Worm (Caenorhabditis elegans) whole organism, young adult: ENCODE measurements around the gene pef-1.

Experiments
- D2030.7 ChIP-seq: fragments of 200-800 bp; sonication (Bioruptor generic); IDR thresholded peaks from 2 replicates; pipeline ENCODE4 v1.3.6; 2022; ENCODE audit warnings: missing genetic modification reagents, missing genetic modification characterization, missing compliant biosample characterization
- F37B4.10 ChIP-seq: fragments of 200-800 bp; sonication (Bioruptor generic); IDR thresholded peaks from 2 replicates; pipeline ENCODE4 v1.3.6; 2022; ENCODE audit warnings: missing genetic modification characterization, missing compliant biosample characterization
- F49E8.2 ChIP-seq: sonication (generic microtip); optimal IDR thresholded peaks from 3 replicates; lab custom pipeline; 2017; ENCODE audit warnings: missing genetic modification characterization, mild to moderate bottlenecking, missing compliant biosample characterization, antibody characterized with exemption, moderate library complexity; ENCODE audit not compliant: insufficient read depth
- F52B5.7 ChIP-seq: sonication (generic microtip); optimal IDR thresholded peaks from 2 replicates; lab custom pipeline; 2016; ENCODE audit warnings: mild to moderate bottlenecking, missing genetic modification characterization, missing compliant biosample characterization
- K11D2.4 ChIP-seq: fragments of 200-800 bp; sonication (Bioruptor generic); IDR thresholded peaks from 2 replicates; pipeline ENCODE4 v1.3.6; 2022; ENCODE audit warnings: missing genetic modification reagents, missing genetic modification characterization, missing compliant biosample characterization
- K12H6.12 ChIP-seq: fragments of 200-800 bp; sonication (Bioruptor generic); optimal IDR thresholded peaks from 2 replicates; lab custom pipeline; 2018; ENCODE audit warnings: mild to moderate bottlenecking, missing genetic modification characterization, missing compliant biosample characterization
- T26A5.8 ChIP-seq: sonication (generic microtip); optimal IDR thresholded peaks from 2 replicates; lab custom pipeline; 2016; ENCODE audit warnings: missing genetic modification characterization, missing compliant biosample characterization
- ama-1 ChIP-seq, 3 experiments: fragments of 150-350 bp in 1 of 3; sonication (generic microtip) in 2 of 3; optimal IDR thresholded peaks; 2 replicates each; lab custom pipeline; 2014 to 2018; ENCODE audit warnings: missing biosample characterization in 2 of 3, missing genetic modification characterization in 2 of 3, missing genetic modification reagents in 2 of 3
- aptf-2 ChIP-seq: fragments of 200-800 bp; sonication (Bioruptor generic); conservative IDR thresholded peaks from 2 replicates; pipeline ENCODE4 v1.3.6; 2022; ENCODE audit warnings: missing genetic modification reagents, missing genetic modification characterization, missing compliant biosample characterization
- atf-7 ChIP-seq: sonication (generic microtip); optimal IDR thresholded peaks from 2 replicates; lab custom pipeline; 2017; ENCODE audit warnings: mild to moderate bottlenecking, missing genetic modification characterization, missing compliant biosample characterization
- attf-5 ChIP-seq: fragments of 200-800 bp; sonication (Bioruptor generic); optimal IDR thresholded peaks from 2 replicates; lab custom pipeline; 2018; ENCODE audit warnings: mild to moderate bottlenecking, missing genetic modification characterization, missing compliant biosample characterization
- bed-1 ChIP-seq: fragments of 200-800 bp; sonication (Bioruptor generic); IDR thresholded peaks from 2 replicates; pipeline ENCODE4 v1.3.6; 2022; ENCODE audit warnings: missing genetic modification reagents, missing genetic modification characterization, missing compliant biosample characterization
- bed-2 ChIP-seq: fragments of 200-800 bp; sonication (Bioruptor generic); IDR thresholded peaks from 2 replicates; pipeline ENCODE4 v1.3.6; 2022; ENCODE audit warnings: missing genetic modification reagents, missing genetic modification characterization, missing compliant biosample characterization
- cebp-2 ChIP-seq: fragments of 200-800 bp; sonication (Bioruptor generic); IDR thresholded peaks from 2 replicates; pipeline ENCODE4 v1.3.6; 2022; ENCODE audit warnings: missing genetic modification characterization, missing compliant biosample characterization
- ceh-27 ChIP-seq: fragments of 200-800 bp; sonication (Bioruptor generic); optimal IDR thresholded peaks from 2 replicates; lab custom pipeline; 2018; ENCODE audit warnings: mild to moderate bottlenecking, missing genetic modification characterization, moderate library complexity, missing compliant biosample characterization
- ceh-40 ChIP-seq: fragments of 200-800 bp; sonication (Bioruptor generic); IDR thresholded peaks from 2 replicates; pipeline ENCODE4 v1.3.6; 2022; ENCODE audit warnings: missing genetic modification characterization, missing compliant biosample characterization
- die-1 ChIP-seq: sonication (generic microtip); optimal IDR thresholded peaks from 2 replicates; lab custom pipeline; 2016; ENCODE audit warnings: missing genotype, mild to moderate bottlenecking, missing genetic modification characterization, missing compliant biosample characterization
- dox-1 ChIP-seq: fragments of 200-800 bp; sonication (Bioruptor generic); IDR thresholded peaks from 2 replicates; pipeline ENCODE4 v1.3.6; 2022; ENCODE audit warnings: missing genetic modification reagents, missing genetic modification characterization, missing compliant biosample characterization
- dpff-1 ChIP-seq: sonication (generic microtip); optimal IDR thresholded peaks from 2 replicates; lab custom pipeline; 2017; ENCODE audit warnings: mild to moderate bottlenecking, missing genetic modification characterization, missing compliant biosample characterization
- ekl-4 ChIP-seq: fragments of 200-800 bp; sonication (Bioruptor generic); IDR thresholded peaks from 2 replicates; pipeline ENCODE4 v1.3.6; 2022; ENCODE audit warnings: missing genetic modification reagents, missing genetic modification characterization, missing compliant biosample characterization
- him-1 ChIP-seq: sonication (generic microtip); optimal IDR thresholded peaks from 2 replicates; lab custom pipeline; 2016; ENCODE audit warnings: missing genotype, missing genetic modification reagents, missing genetic modification characterization, missing compliant biosample characterization
- hlh-12 ChIP-seq: sonication (generic microtip); optimal IDR thresholded peaks from 2 replicates; lab custom pipeline; 2016; ENCODE audit warnings: missing genetic modification characterization, missing compliant biosample characterization
- hrde-1 ChIP-seq: sonication (generic microtip); optimal IDR thresholded peaks from 2 replicates; lab custom pipeline; 2016; ENCODE audit warnings: missing genetic modification characterization, mild to moderate bottlenecking, missing compliant biosample characterization, moderate library complexity, missing genotype, missing genetic modification reagents, borderline replicate concordance
- let-607 ChIP-seq, 2 experiments: fragments of 200-800 bp in 1 of 2; sonication (Bioruptor generic) in 1 of 2; sonication (generic microtip) in 1 of 2; optimal IDR thresholded peaks; 2 replicates each; lab custom pipeline; 2016 to 2018; ENCODE audit warnings: mild to moderate bottlenecking in 2 of 2, missing compliant biosample characterization in 2 of 2, missing genetic modification characterization in 2 of 2, moderate library complexity in 2 of 2, missing genotype in 1 of 2
- lin-26 ChIP-seq: fragments of 200-800 bp; sonication (Bioruptor generic); IDR thresholded peaks from 2 replicates; pipeline ENCODE4 v1.3.6; 2022; ENCODE audit warnings: missing genetic modification reagents, missing genetic modification characterization, missing compliant biosample characterization
- lsl-1 ChIP-seq: fragments of 200-800 bp; sonication (Bioruptor generic); optimal IDR thresholded peaks from 2 replicates; lab custom pipeline; 2018; ENCODE audit warnings: mild to moderate bottlenecking, missing genetic modification characterization, moderate library complexity, missing compliant biosample characterization
- madf-3 ChIP-seq: fragments of 200-800 bp; sonication (Bioruptor generic); IDR thresholded peaks from 2 replicates; pipeline ENCODE4 v1.3.6; 2022; ENCODE audit warnings: missing genetic modification reagents, missing genetic modification characterization, missing compliant biosample characterization
- madf-6 ChIP-seq: fragments of 200-800 bp; sonication (Bioruptor generic); IDR thresholded peaks from 2 replicates; pipeline ENCODE4 v1.3.6; 2022; ENCODE audit warnings: missing genetic modification reagents, missing genetic modification characterization, missing compliant biosample characterization
- madf-8 ChIP-seq: fragments of 200-800 bp; sonication (Bioruptor generic); conservative IDR thresholded peaks from 2 replicates; pipeline ENCODE4 v1.3.6; 2022; ENCODE audit warnings: missing genetic modification reagents, missing genetic modification characterization, missing compliant biosample characterization
- nfya-2 ChIP-seq: fragments of 200-800 bp; sonication (Bioruptor generic); IDR thresholded peaks from 2 replicates; pipeline ENCODE4 v1.3.6; 2022; ENCODE audit warnings: missing genetic modification reagents, missing genetic modification characterization, missing compliant biosample characterization
- nfyb-1 ChIP-seq: fragments of 200-800 bp; sonication (Bioruptor generic); IDR thresholded peaks from 2 replicates; pipeline ENCODE4 v1.3.6; 2022; ENCODE audit warnings: missing genetic modification reagents, missing genetic modification characterization, missing compliant biosample characterization
- nhr-80 ChIP-seq: sonication (generic microtip); optimal IDR thresholded peaks from 2 replicates; lab custom pipeline; 2016; ENCODE audit warnings: missing genetic modification characterization, missing compliant biosample characterization
- pbrm-1 ChIP-seq: fragments of 200-800 bp; sonication (Bioruptor generic); IDR thresholded peaks from 2 replicates; pipeline ENCODE4 v1.3.6; 2022; ENCODE audit warnings: missing genetic modification reagents, missing genetic modification characterization, missing compliant biosample characterization
- rcor-1 ChIP-seq: fragments of 200-800 bp; sonication (Bioruptor generic); IDR thresholded peaks from 2 replicates; pipeline ENCODE4 v1.3.6; 2022; ENCODE audit warnings: missing genetic modification reagents, missing genetic modification characterization, missing compliant biosample characterization
- rec-8 ChIP-seq, 2 experiments: sonication (generic microtip); optimal IDR thresholded peaks; 2 replicates each; lab custom pipeline; 2016; ENCODE audit warnings: mild to moderate bottlenecking in 2 of 2, missing genetic modification characterization in 2 of 2, missing genetic modification reagents in 2 of 2, missing genotype in 2 of 2, missing biosample characterization in 1 of 2, missing compliant biosample characterization in 1 of 2, moderate library complexity in 1 of 2
- sea-2 ChIP-seq: fragments of 200-800 bp; sonication (Bioruptor generic); IDR thresholded peaks from 2 replicates; pipeline ENCODE4 v1.3.6; 2022; ENCODE audit warnings: missing genetic modification characterization, missing compliant biosample characterization
- snpc-1.3 ChIP-seq: sonication (generic microtip); optimal IDR thresholded peaks from 2 replicates; lab custom pipeline; 2017; ENCODE audit warnings: missing genetic modification characterization, mild to moderate bottlenecking, missing compliant biosample characterization, antibody characterized with exemption, moderate library complexity, missing genotype, missing genetic modification reagents; ENCODE audit not compliant: insufficient read depth
- sptf-2 ChIP-seq: fragments of 200-800 bp; sonication (Bioruptor generic); optimal IDR thresholded peaks from 2 replicates; lab custom pipeline; 2018; ENCODE audit warnings: mild to moderate bottlenecking, missing genetic modification characterization, missing compliant biosample characterization
- tbx-9 ChIP-seq: sonication (generic microtip); optimal IDR thresholded peaks from 2 replicates; lab custom pipeline; 2016; ENCODE audit warnings: borderline replicate concordance, missing genetic modification characterization, inconsistent platforms, missing compliant biosample characterization
- tlf-1 ChIP-seq: fragments of 200-800 bp; sonication (Bioruptor generic); optimal IDR thresholded peaks from 2 replicates; lab custom pipeline; 2018; ENCODE audit warnings: mild to moderate bottlenecking, missing genetic modification characterization, missing compliant biosample characterization
- zfh-2 ChIP-seq: fragments of 200-800 bp; sonication (Bioruptor generic); conservative IDR thresholded peaks from 2 replicates; pipeline ENCODE4 v1.3.6; 2022; ENCODE audit warnings: missing genetic modification reagents, missing genetic modification characterization, missing compliant biosample characterization
- zim-3 ChIP-seq: sonication (generic microtip); optimal IDR thresholded peaks from 2 replicates; lab custom pipeline; 2017; ENCODE audit warnings: mild to moderate bottlenecking, missing genetic modification characterization, moderate library complexity, missing compliant biosample characterization
- ztf-22 ChIP-seq: fragments of 200-800 bp; sonication (Bioruptor generic); optimal IDR thresholded peaks from 2 replicates; lab custom pipeline; 2018; ENCODE audit warnings: mild to moderate bottlenecking, missing genetic modification characterization, moderate library complexity, missing compliant biosample characterization
- ztf-26 ChIP-seq: sonication (generic microtip); optimal IDR thresholded peaks from 2 replicates; lab custom pipeline; 2017; ENCODE audit warnings: missing genetic modification characterization, missing compliant biosample characterization
- ztf-6 ChIP-seq: fragments of 200-800 bp; sonication (Bioruptor generic); IDR thresholded peaks from 2 replicates; pipeline ENCODE4 v1.3.6; 2022; ENCODE audit warnings: missing genetic modification reagents, missing genetic modification characterization, missing compliant biosample characterization

Gene pef-1

ce11 chrIII:887874-888299 lies 38.2 kb downstream of the pef-1 start (continued):
- TF ChIP-seq T26A5.8 (tag; lab: Kevin White, UChicago) (no peak), lsl-1 (GFP tag; lab: Kevin White, UChicago) (no peak), nfyb-1 (GFP tag; lab: Robert Waterston, UW) (0 out of 2 replicates have a peak, but pooled peaks have one; percentile 53), ama-1 (optimal IDR thresholded peaks at IDR 0.05; lab: Kevin White, UChicago) (no peak), ama-1 (GFP tag; optimal IDR thresholded peaks at IDR 0.05; lab: Kevin White, UChicago) (no peak), aptf-2 (GFP tag; lab: Robert Waterston, UW) (no peak), zfh-2 (peak; percentile 93), ceh-27 (GFP tag; lab: Kevin White, UChicago) (peak; percentile 80), let-607 (tag; optimal IDR thresholded peaks at IDR 0.05; lab: Kevin White, UChicago) (no peak), lin-26 (GFP tag; lab: Robert Waterston, UW) (peak; percentile 74; the same call in 1 of the 2 replicates), pbrm-1 (GFP tag; lab: Robert Waterston, UW) (peak; percentile 41; the same call in 1 of the 2 replicates), bed-1 (GFP tag; lab: Robert Waterston, UW) (no peak)

ce11 chrIII:886726-887125 lies 39.4 kb downstream of the pef-1 start, which contains the start of gene zer-1:
TSS of gene zer-1 (minus strand) at chrIII:886793.
- TF ChIP-seq cebp-2 (GFP tag; lab: Robert Waterston, UW), result no peak
- TF ChIP-seq K11D2.4, result no peak
- TF ChIP-seq ztf-6 (GFP tag; lab: Robert Waterston, UW), result no peak
- TF ChIP-seq ama-1 (optimal IDR thresholded peaks at IDR 0.05; lab: Kevin White, UChicago), result no peak
- no peak for TF ChIP-seq ama-1 (GFP tag; optimal IDR thresholded peaks at IDR 0.05; lab: Kevin White, UChicago)
- no peak for TF ChIP-seq madf-8
- no peak for TF ChIP-seq lin-26 (GFP tag; lab: Robert Waterston, UW)
- TF ChIP-seq dpff-1, result no peak
- no peak for TF ChIP-seq madf-3 (GFP tag; lab: Robert Waterston, UW)
- TF ChIP-seq ztf-26 (tag; lab: Kevin White, UChicago), result no peak
- no peak for TF ChIP-seq bed-2 (GFP tag; lab: Robert Waterston, UW)
- TF ChIP-seq die-1 (tag; lab: Kevin White, UChicago), result no peak
- no peak for TF ChIP-seq him-1 (tag; lab: Kevin White, UChicago)
- TF ChIP-seq T26A5.8 (tag; lab: Kevin White, UChicago), result no peak
- no peak for TF ChIP-seq zfh-2
- no peak for TF ChIP-seq bed-1 (GFP tag; lab: Robert Waterston, UW)
- no peak for TF ChIP-seq tlf-1 (GFP tag; lab: Kevin White, UChicago)
- no peak for TF ChIP-seq madf-6 (GFP tag; lab: Robert Waterston, UW)
- no peak for TF ChIP-seq hrde-1 (tag; lab: Kevin White, UChicago)
- no peak for TF ChIP-seq K12H6.12 (tag; lab: Kevin White, UChicago)

- TF ChIP-seq attf-5 (no peak), F52B5.7 (tag; lab: Kevin White, UChicago) (no peak), ceh-40 (GFP tag; lab: Robert Waterston, UW) (no peak), hlh-12 (no peak), snpc-1.3 (tag; lab: Kevin White, UChicago) (no peak), nfya-2 (GFP tag; lab: Robert Waterston, UW) (no peak), rcor-1 (no peak), nhr-80 (tag; lab: Kevin White, UChicago) (no peak), D2030.7 (GFP tag; lab: Robert Waterston, UW) (no peak), ekl-4 (GFP tag; lab: Robert Waterston, UW) (no peak), atf-7 (tag; lab: Kevin White, UChicago) (no peak), rec-8 (tag; optimal IDR thresholded peaks at IDR 0.05; lab: Kevin White, UChicago) (no peak), F49E8.2 (tag; lab: Kevin White, UChicago) (no peak), zim-3 (no peak), sptf-2 (no peak), tbx-9 (no peak), F37B4.10 (GFP tag; lab: Robert Waterston, UW) (no peak), dox-1 (no peak), ztf-22 (GFP tag; lab: Kevin White, UChicago) (no peak), sea-2 (no peak)
Measured at ce11 chrIII:883595-883994, 42.5 kb downstream of the pef-1 start.
